Fruit fly (Drosophila melanogaster) Kc167 (cell line): Measurements from ENCODE around the gene Best1.

Source experiments
- h ChIP-seq: fragments of >200 bp; optimal IDR thresholded peaks from 3 replicates; lab custom pipeline; 2018; ENCODE audit warnings: missing external identifiers
- insv ChIP-seq: fragments of >200 bp; optimal IDR thresholded peaks from 3 replicates; lab custom pipeline; 2018; ENCODE audit warnings: missing external identifiers
- psq ChIP-seq: fragments of >200 bp; optimal IDR thresholded peaks from 2 replicates; lab custom pipeline; 2017; ENCODE audit warnings: missing external identifiers

dm6 chr3R:10167280-10167679 lies 3.0 kb downstream of the Best1 start:
- TF ChIP-seq psq (lab: Kevin White, UChicago) (no peak), h (lab: Kevin White, UChicago) (no peak), insv (lab: Kevin White, UChicago) (no peak)
